Fruit fly (Drosophila melanogaster) Kc167 (cell line): ENCODE data around the gene CG10510.

Experiments used
- Myc ChIP-seq: fragments of >200 bp; optimal IDR thresholded peaks from 2 replicates; lab custom pipeline; 2017; ENCODE audit warnings: missing external identifiers
- Sin3A ChIP-seq: fragments of >200 bp; optimal IDR thresholded peaks from 2 replicates; lab custom pipeline; 2018; ENCODE audit warnings: missing external identifiers
- insv ChIP-seq: fragments of >200 bp; optimal IDR thresholded peaks from 3 replicates; lab custom pipeline; 2018; ENCODE audit warnings: missing external identifiers
- psq ChIP-seq: fragments of >200 bp; optimal IDR thresholded peaks from 2 replicates; lab custom pipeline; 2017; ENCODE audit warnings: missing external identifiers
- ttk ChIP-seq: sonication (Bioruptor generic); optimal IDR thresholded peaks from 2 replicates; lab custom pipeline; 2017; ENCODE audit warnings: missing external identifiers

dm6 chr3L:21254524-21254972 lies 44.7 kb upstream of the CG10510 start:
- no peak for TF ChIP-seq Sin3A
- no peak for TF ChIP-seq psq (lab: Kevin White, UChicago)
- TF ChIP-seq ttk (lab: Kevin White, UChicago) = no peak
- no peak for TF ChIP-seq Myc
- no peak for TF ChIP-seq insv
